Worm (Caenorhabditis elegans) whole organism, young adult: Measurements from ENCODE around the gene rcs-1.

ENCODE experiments used
- C06A6.2 ChIP-seq: fragments of 200-800 bp; sonication (Bioruptor generic); conservative IDR thresholded peaks from 2 replicates; pipeline ENCODE4 v1.3.6; 2022; ENCODE audit warnings: missing genetic modification characterization, missing compliant biosample characterization
- F37B4.10 ChIP-seq: fragments of 200-800 bp; sonication (Bioruptor generic); IDR thresholded peaks from 2 replicates; pipeline ENCODE4 v1.3.6; 2022; ENCODE audit warnings: missing genetic modification characterization, missing compliant biosample characterization
- Y79H2A.3 ChIP-seq: fragments of 200-800 bp; sonication (Bioruptor generic); conservative IDR thresholded peaks from 2 replicates; pipeline ENCODE4 v1.3.6; 2022; ENCODE audit warnings: missing genetic modification reagents, missing genetic modification characterization, missing compliant biosample characterization
- ceh-100 ChIP-seq: fragments of 200-800 bp; sonication (Bioruptor generic); IDR thresholded peaks from 2 replicates; pipeline ENCODE4 v1.3.6; 2022; ENCODE audit warnings: missing genetic modification reagents, missing genetic modification characterization, missing compliant biosample characterization
- egrh-3 ChIP-seq: fragments of 200-800 bp; sonication (Bioruptor generic); IDR thresholded peaks from 2 replicates; pipeline ENCODE4 v1.3.6; 2022; ENCODE audit warnings: missing genetic modification reagents, missing genetic modification characterization, missing compliant biosample characterization
- let-607 ChIP-seq, 2 experiments: fragments of 200-800 bp in 1 of 2; sonication (Bioruptor generic) in 1 of 2; sonication (generic microtip) in 1 of 2; optimal IDR thresholded peaks; 2 replicates each; lab custom pipeline; 2016 to 2018; ENCODE audit warnings: mild to moderate bottlenecking in 2 of 2, missing compliant biosample characterization in 2 of 2, missing genetic modification characterization in 2 of 2, moderate library complexity in 2 of 2, missing genotype in 1 of 2
- madf-3 ChIP-seq: fragments of 200-800 bp; sonication (Bioruptor generic); IDR thresholded peaks from 2 replicates; pipeline ENCODE4 v1.3.6; 2022; ENCODE audit warnings: missing genetic modification reagents, missing genetic modification characterization, missing compliant biosample characterization
- nhr-80 ChIP-seq: sonication (generic microtip); optimal IDR thresholded peaks from 2 replicates; lab custom pipeline; 2016; ENCODE audit warnings: missing genetic modification characterization, missing compliant biosample characterization
- sea-2 ChIP-seq: fragments of 200-800 bp; sonication (Bioruptor generic); IDR thresholded peaks from 2 replicates; pipeline ENCODE4 v1.3.6; 2022; ENCODE audit warnings: missing genetic modification characterization, missing compliant biosample characterization
- snpc-1.1 ChIP-seq: sonication (generic microtip); optimal IDR thresholded peaks from 2 replicates; lab custom pipeline; 2017; ENCODE audit warnings: missing genetic modification characterization, mild to moderate bottlenecking, missing compliant biosample characterization, antibody characterized with exemption, moderate library complexity, missing genotype, missing genetic modification reagents; ENCODE audit not compliant: insufficient read depth
- snpc-1.3 ChIP-seq: sonication (generic microtip); optimal IDR thresholded peaks from 2 replicates; lab custom pipeline; 2017; ENCODE audit warnings: missing genetic modification characterization, mild to moderate bottlenecking, missing compliant biosample characterization, antibody characterized with exemption, moderate library complexity, missing genotype, missing genetic modification reagents; ENCODE audit not compliant: insufficient read depth
- unc-130 ChIP-seq: sonication (generic microtip); optimal IDR thresholded peaks from 2 replicates; lab custom pipeline; 2016; ENCODE audit warnings: missing genetic modification reagents, missing genetic modification characterization, missing compliant biosample characterization
- unc-62 ChIP-seq: fragments of 150-350 bp; optimal IDR thresholded peaks from 2 replicates; lab custom pipeline; 2014; ENCODE audit warnings: missing biosample characterization, missing genetic modification reagents, missing genetic modification characterization

DNA sequence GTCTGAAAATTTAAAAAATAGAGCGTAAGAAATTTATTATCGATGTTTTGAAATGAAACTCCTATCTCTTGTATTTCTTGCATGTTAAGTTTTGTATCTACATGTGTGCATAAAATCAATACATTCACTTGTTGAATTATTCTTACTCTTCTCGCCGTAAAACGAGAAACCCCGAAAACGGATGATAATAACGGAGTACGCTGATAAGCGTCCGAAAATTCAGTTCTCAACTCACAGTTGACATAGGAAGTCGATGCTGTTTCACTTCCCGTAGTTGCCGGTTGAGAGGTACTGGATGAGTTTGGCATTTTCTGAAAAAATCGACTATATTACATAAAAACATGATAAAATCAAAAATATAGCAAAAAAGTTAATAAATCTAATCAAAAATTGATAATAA, 7.1 kb upstream of the rcs-1 start, which contains the start of gene sec-15:
- TF ChIP-seq ceh-100 (GFP tag; lab: Robert Waterston, UW): no peak
- TF ChIP-seq madf-3 (GFP tag; lab: Robert Waterston, UW): no peak
- no peak for TF ChIP-seq unc-62
- TF ChIP-seq egrh-3 (GFP tag; lab: Robert Waterston, UW): no peak
- TF ChIP-seq snpc-1.3 (tag; lab: Kevin White, UChicago): no peak
- no peak for TF ChIP-seq snpc-1.1 (tag; lab: Kevin White, UChicago)
- no peak for TF ChIP-seq unc-130 (GFP tag; lab: Kevin White, UChicago)
- TF ChIP-seq nhr-80 (tag; lab: Kevin White, UChicago): no peak
- TF ChIP-seq F37B4.10: no peak
- no peak for TF ChIP-seq let-607 (tag; optimal IDR thresholded peaks at IDR 0.05; lab: Kevin White, UChicago)
- TF ChIP-seq C06A6.2: no peak
- TF ChIP-seq Y79H2A.3 (GFP tag; lab: Robert Waterston, UW): no peak
- TF ChIP-seq sea-2 (GFP tag; lab: Robert Waterston, UW): no peak
